Fruit fly (Drosophila melanogaster) whole organism, embryonic: ENCODE results near the gene Cul2.

Experiments used
- CG15073 ChIP-seq: fragments of 200-800 bp; sonication (Bioruptor generic); optimal IDR thresholded peaks from 2 replicates; lab custom pipeline; 2016; ENCODE audit warnings: missing biosample characterization, missing genetic modification characterization
- CG42726 ChIP-seq: fragments of 200-800 bp; sonication (Bioruptor generic); IDR thresholded peaks from 2 replicates; pipeline ENCODE4 v1.3.6; 2022; ENCODE audit warnings: missing biosample characterization, missing genetic modification characterization; ENCODE audit not compliant: partially characterized antibody
- CG4328 ChIP-seq: fragments of 200-800 bp; sonication (Bioruptor generic); optimal IDR thresholded peaks from 3 replicates; lab custom pipeline; 2017; ENCODE audit warnings: missing biosample characterization, missing genetic modification reagents, missing genetic modification characterization
- CG4707 ChIP-seq: fragments of 200-800 bp; sonication (Bioruptor generic); optimal IDR thresholded peaks from 2 replicates; lab custom pipeline; 2018; ENCODE audit warnings: missing biosample characterization, mild to moderate bottlenecking, missing genetic modification characterization, moderate library complexity
- CG4730 ChIP-seq: fragments of 200-800 bp; sonication (Bioruptor generic); IDR thresholded peaks from 2 replicates; pipeline ENCODE4 v1.3.6; 2022; ENCODE audit warnings: missing biosample characterization, missing genetic modification characterization
- Dfd ChIP-seq, 2 experiments: fragments of >200 bp; optimal IDR thresholded peaks; 2 replicates each; lab custom pipeline; 2017; ENCODE audit warnings: missing biosample characterization in 2 of 2, missing genetic modification characterization in 2 of 2
- Fer2 ChIP-seq: fragments of 200-800 bp; sonication (Bioruptor generic); optimal IDR thresholded peaks from 2 replicates; lab custom pipeline; 2018; ENCODE audit warnings: missing biosample characterization, mild to moderate bottlenecking, missing genetic modification characterization, moderate library complexity
- Mad ChIP-seq: fragments of 200-800 bp; sonication (Bioruptor generic); optimal IDR thresholded peaks from 2 replicates; lab custom pipeline; 2016; ENCODE audit warnings: missing biosample characterization, missing genetic modification characterization
- Xrp1 ChIP-seq: fragments of 200-800 bp; sonication (Bioruptor generic); IDR thresholded peaks from 2 replicates; pipeline ENCODE4 v1.3.6; 2022; ENCODE audit warnings: missing biosample characterization, missing genetic modification characterization
- bigmax ChIP-seq: fragments of 200-800 bp; sonication (Bioruptor generic); optimal IDR thresholded peaks from 2 replicates; lab custom pipeline; 2018; ENCODE audit warnings: missing biosample characterization, mild to moderate bottlenecking, missing genetic modification characterization
- ftz-f1 ChIP-seq: fragments of 200-800 bp; sonication (Bioruptor generic); optimal IDR thresholded peaks from 2 replicates; lab custom pipeline; 2016; ENCODE audit warnings: missing biosample characterization, missing genetic modification characterization
- sug ChIP-seq: fragments of 200-800 bp; optimal IDR thresholded peaks from 2 replicates; lab custom pipeline; 2019; ENCODE audit warnings: missing biosample characterization, mild to moderate bottlenecking, missing genetic modification characterization, moderate library complexity
- tap ChIP-seq: fragments of 200-800 bp; optimal IDR thresholded peaks from 3 replicates; lab custom pipeline; 2019; ENCODE audit warnings: missing biosample characterization, mild to moderate bottlenecking, missing genetic modification characterization, moderate library complexity
- twi ChIP-seq: fragments of 200-800 bp; optimal IDR thresholded peaks from 2 replicates; lab custom pipeline; 2019; ENCODE audit warnings: missing biosample characterization, mild to moderate bottlenecking, missing genetic modification characterization, moderate library complexity

DNA sequence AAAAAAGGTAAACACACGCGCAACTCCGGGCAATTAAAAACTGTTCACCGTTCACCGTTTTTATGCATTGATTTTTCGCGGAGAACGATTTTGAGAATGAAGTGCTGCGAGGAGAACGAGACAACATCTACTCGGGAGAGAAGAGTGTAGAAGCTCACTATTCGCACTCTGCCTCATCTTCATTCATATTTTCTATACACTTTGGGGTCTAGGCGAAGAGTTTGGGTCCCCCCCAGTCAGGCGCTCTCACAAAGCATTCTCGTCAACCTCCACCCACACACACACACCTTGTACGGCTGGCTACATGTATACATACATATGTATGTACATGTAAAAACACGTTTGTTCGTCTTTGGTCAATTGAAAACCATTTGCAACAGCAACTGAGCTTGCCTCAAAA is 18.0 kb downstream of the Cul2 start:
- TF ChIP-seq Mad (GFP tag; lab: Kevin White, UChicago), result no peak
- TF ChIP-seq CG4707 (GFP tag; lab: Kevin White, UChicago), result no peak
- no peak for TF ChIP-seq CG4730 (GFP tag; lab: Robert Waterston, UW)
- TF ChIP-seq CG42726 (GFP tag; lab: Robert Waterston, UW), result no peak
- no peak for TF ChIP-seq twi
- no peak for TF ChIP-seq Fer2 (tag; lab: Kevin White, UChicago)
- TF ChIP-seq Dfd (GFP tag; optimal IDR thresholded peaks at IDR 0.05; lab: Kevin White, UChicago), result no peak
- no peak for TF ChIP-seq ftz-f1
- TF ChIP-seq Xrp1, result no peak
- no peak for TF ChIP-seq bigmax (GFP tag; lab: Kevin White, UChicago)
- no peak for TF ChIP-seq CG15073 (GFP tag; lab: Kevin White, UChicago)
- TF ChIP-seq tap, result no peak
- no peak for TF ChIP-seq CG4328 (GFP tag; lab: Kevin White, UChicago)
- TF ChIP-seq sug (tag; lab: Kevin White, UChicago), result peak; percentile 80
